Worm (Caenorhabditis elegans): ENCODE results near the gene spas-1.

DNA sequence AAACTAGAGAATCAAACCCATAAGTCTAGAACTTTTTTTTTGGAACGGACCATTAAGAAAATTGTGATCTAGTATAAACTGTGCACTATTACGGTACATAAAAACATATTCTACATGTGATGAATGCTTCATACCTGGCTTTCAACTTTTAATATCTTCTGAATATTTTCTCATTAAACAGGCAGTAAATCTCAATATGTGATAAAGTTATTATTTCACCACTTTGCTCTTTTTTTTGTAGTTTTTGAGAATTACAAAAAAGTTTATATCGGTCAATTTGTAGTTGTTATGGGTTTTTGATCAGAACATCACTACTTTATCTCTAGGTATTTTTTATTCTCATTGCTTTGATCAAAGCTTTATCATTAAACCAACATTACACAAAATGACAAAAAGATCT is 48.8 kb downstream of the spas-1 start:
- TF ChIP-seq C34B4.2 (tag; optimal IDR thresholded peaks at IDR 0.05) (no peak), rnt-1 (tag; optimal IDR thresholded peaks at IDR 0.05) (no peak), unc-86 (tag; optimal IDR thresholded peaks at IDR 0.05) (no peak), elt-3 (tag; optimal IDR thresholded peaks at IDR 0.05) (no peak), mdl-1 (tag; optimal IDR thresholded peaks at IDR 0.05) (no peak), sox-4 (tag; optimal IDR thresholded peaks at IDR 0.05) (no peak), lsy-2 (tag; optimal IDR thresholded peaks at IDR 0.05) (no peak)

Data from whole organism, L1 larva.